Fruit fly (Drosophila melanogaster) ovary, adult (tissue): Measurements from ENCODE around the gene CG46462.

Experiments used
- CG17801 ChIP-seq: fragments of 200-800 bp; optimal IDR thresholded peaks from 2 replicates; lab custom pipeline; 2019; ENCODE audit warnings: missing biosample characterization, mild to moderate bottlenecking, missing genetic modification characterization, moderate library complexity; ENCODE audit not compliant: partially characterized antibody

CG46462 gene

dm6 chr3L:19968725-19969598 is 37.5 kb downstream of the CG46462 start:
- no peak for TF ChIP-seq CG17801 (GFP tag; lab: Kevin White, UChicago)

dm6 chr3L:19978088-19978487 is 46.6 kb downstream of the CG46462 start:
- TF ChIP-seq CG17801 (GFP tag; lab: Kevin White, UChicago): no peak

- TF ChIP-seq CG17801 (GFP tag; lab: Kevin White, UChicago): peak; percentile 2
These were observed 48.1 kb downstream of the CG46462 start, which contains the start of gene CG14182 for dm6 chr3L:19979592-19979991. TSS of gene CG14182 (minus strand) at chr3L:19979812.

dm6 chr3L:19981385-19981784 is 49.9 kb downstream of the CG46462 start, which contains the start of gene CG17732:
TSS of gene CG17732 (plus strand) at chr3L:19981685.
- no peak for TF ChIP-seq CG17801 (GFP tag; lab: Kevin White, UChicago)
